Worm (Caenorhabditis elegans) whole organism, L1 larva: ENCODE measurements around the gene F54H5.2.

Experiments used
- lin-14 ChIP-seq: fragments of 200-800 bp; sonication (Bioruptor generic); optimal IDR thresholded peaks from 2 replicates; lab custom pipeline; 2018; ENCODE audit warnings: mild to moderate bottlenecking, missing genetic modification characterization, moderate library complexity, missing compliant biosample characterization
- nhr-12 ChIP-seq: sonication (generic microtip); optimal IDR thresholded peaks from 2 replicates; lab custom pipeline; 2017; ENCODE audit warnings: missing biosample characterization, missing genetic modification characterization
- nhr-19 ChIP-seq: fragments of 200-800 bp; sonication (Bioruptor generic); conservative IDR thresholded peaks from 2 replicates; pipeline ENCODE4 v1.3.6; 2022; ENCODE audit warnings: missing genetic modification characterization, missing compliant biosample characterization
- nhr-47 ChIP-seq: sonication (generic microtip); optimal IDR thresholded peaks from 2 replicates; lab custom pipeline; 2016; ENCODE audit warnings: mild to moderate bottlenecking, missing genetic modification characterization, moderate library complexity, missing compliant biosample characterization
- pqm-1 ChIP-seq: sonication (generic microtip); optimal IDR thresholded peaks from 3 replicates; lab custom pipeline; 2017; ENCODE audit warnings: missing biosample characterization, missing genetic modification characterization
- snu-23 ChIP-seq: sonication (generic microtip); optimal IDR thresholded peaks from 2 replicates; lab custom pipeline; 2016; ENCODE audit warnings: missing genetic modification characterization, missing compliant biosample characterization
- unc-62 ChIP-seq: fragments of 150-350 bp; optimal IDR thresholded peaks from 2 replicates; lab custom pipeline; 2014; ENCODE audit warnings: missing biosample characterization, missing genetic modification reagents, missing genetic modification characterization
- unc-86 ChIP-seq: sonication (generic microtip); optimal IDR thresholded peaks from 2 replicates; lab custom pipeline; 2016; ENCODE audit warnings: missing genetic modification characterization, missing compliant biosample characterization
- zag-1 ChIP-seq: fragments of 150-350 bp; optimal IDR thresholded peaks from 2 replicates; lab custom pipeline; 2014; ENCODE audit warnings: missing biosample characterization, missing genetic modification characterization
- ztf-11 ChIP-seq, 2 experiments: sonication (generic microtip); optimal IDR thresholded peaks; 2 replicates each; lab custom pipeline; 2016 to 2017; ENCODE audit warnings: missing genetic modification characterization in 2 of 2, missing biosample characterization in 1 of 2, missing compliant biosample characterization in 1 of 2

- TF ChIP-seq nhr-47 (tag; lab: Kevin White, UChicago), result no peak
- TF ChIP-seq nhr-12 (tag; lab: Kevin White, UChicago), result no peak
- no peak for TF ChIP-seq nhr-19 (GFP tag; lab: Robert Waterston, UW)
- no peak for TF ChIP-seq ztf-11 (tag; optimal IDR thresholded peaks at IDR 0.05; lab: Kevin White, UChicago)
- no peak for TF ChIP-seq unc-86
- no peak for TF ChIP-seq lin-14
- TF ChIP-seq snu-23 (GFP tag; lab: Kevin White, UChicago), result no peak
- TF ChIP-seq zag-1, result no peak
- no peak for TF ChIP-seq unc-62 (GFP tag; lab: Kevin White, UChicago)
- TF ChIP-seq pqm-1 (tag; lab: Kevin White, UChicago), result no peak
Observed at ce11 chrII:6625302-6625701, 2.0 kb upstream of the F54H5.2 start, which contains the start of gene F54H5.14.
